Worm (Caenorhabditis elegans) whole organism, midembryonic: ENCODE measurements around the gene pix-1.

Experiments used
- T22C8.4 ChIP-seq: fragments of 200-800 bp; sonication (Bioruptor generic); IDR thresholded peaks from 2 replicates; pipeline ENCODE4 v1.3.6; 2022; ENCODE audit warnings: missing genetic modification characterization, missing compliant biosample characterization
- cog-1 ChIP-seq: sonication (generic microtip); optimal IDR thresholded peaks from 2 replicates; lab custom pipeline; 2016; ENCODE audit warnings: missing genetic modification characterization, missing compliant biosample characterization
- flt-1 ChIP-seq: fragments of 200-800 bp; sonication (Bioruptor generic); IDR thresholded peaks from 2 replicates; pipeline ENCODE4 v1.3.6; 2022; ENCODE audit warnings: missing genetic modification characterization, missing compliant biosample characterization
- klf-2 ChIP-seq: fragments of 200-800 bp; sonication (Bioruptor generic); conservative IDR thresholded peaks from 2 replicates; pipeline ENCODE4 v1.3.6; 2022; ENCODE audit warnings: missing genetic modification reagents, missing genetic modification characterization, missing compliant biosample characterization
- med-1 ChIP-seq: sonication (generic microtip); optimal IDR thresholded peaks from 2 replicates; lab custom pipeline; 2017; ENCODE audit warnings: missing genetic modification characterization, mild to moderate bottlenecking, missing compliant biosample characterization, antibody characterized with exemption, missing genetic modification reagents; ENCODE audit not compliant: insufficient read depth
- ref-1 ChIP-seq: fragments of 200-800 bp; sonication (Bioruptor generic); conservative IDR thresholded peaks from 2 replicates; pipeline ENCODE4 v1.3.6; 2022; ENCODE audit warnings: missing genetic modification reagents, missing genetic modification characterization, missing compliant biosample characterization
- tab-1 ChIP-seq: fragments of 200-800 bp; sonication (Bioruptor generic); IDR thresholded peaks from 2 replicates; pipeline ENCODE4 v1.3.6; 2022; ENCODE audit warnings: missing genetic modification characterization, missing compliant biosample characterization
- ztf-23 ChIP-seq: fragments of 200-800 bp; sonication (Bioruptor generic); IDR thresholded peaks from 2 replicates; pipeline ENCODE4 v1.3.6; 2022; ENCODE audit warnings: missing genetic modification reagents, missing genetic modification characterization, missing compliant biosample characterization
- ztf-29 ChIP-seq: fragments of 200-800 bp; sonication (Bioruptor generic); IDR thresholded peaks from 2 replicates; pipeline ENCODE4 v1.3.6; 2022; ENCODE audit warnings: missing genetic modification reagents, missing genetic modification characterization, missing compliant biosample characterization

Gene pix-1

ce11 chrX:13726285-13726684 lies 808 bp upstream of the pix-1 start:
- no peak for TF ChIP-seq klf-2 (GFP tag; lab: Robert Waterston, UW)
- no peak for TF ChIP-seq ztf-29 (GFP tag; lab: Robert Waterston, UW)
- no peak for TF ChIP-seq med-1
- TF ChIP-seq tab-1 (GFP tag; lab: Robert Waterston, UW): no peak
- no peak for TF ChIP-seq flt-1 (GFP tag; lab: Robert Waterston, UW)
- no peak for TF ChIP-seq cog-1 (tag; lab: Kevin White, UChicago)
- no peak for TF ChIP-seq ztf-23 (GFP tag; lab: Robert Waterston, UW)
- TF ChIP-seq T22C8.4 (GFP tag; lab: Robert Waterston, UW): no peak
- TF ChIP-seq ref-1 (GFP tag; lab: Robert Waterston, UW): no peak

- TF ChIP-seq ztf-29 (GFP tag; lab: Robert Waterston, UW): no peak
- TF ChIP-seq flt-1 (GFP tag; lab: Robert Waterston, UW): no peak
- TF ChIP-seq ztf-23 (GFP tag; lab: Robert Waterston, UW): no peak
- no peak for TF ChIP-seq T22C8.4 (GFP tag; lab: Robert Waterston, UW)
- no peak for TF ChIP-seq ref-1 (GFP tag; lab: Robert Waterston, UW)
- no peak for TF ChIP-seq cog-1 (tag; lab: Kevin White, UChicago)
- no peak for TF ChIP-seq tab-1 (GFP tag; lab: Robert Waterston, UW)
- TF ChIP-seq klf-2 (GFP tag; lab: Robert Waterston, UW): no peak
- no peak for TF ChIP-seq med-1
Measured at ce11 chrX:13728991-13729390, 1.9 kb downstream of the pix-1 start.

ce11 chrX:13729724-13730123 lies 2.6 kb downstream of the pix-1 start:
- no peak for TF ChIP-seq T22C8.4 (GFP tag; lab: Robert Waterston, UW)
- no peak for TF ChIP-seq med-1
- no peak for TF ChIP-seq klf-2 (GFP tag; lab: Robert Waterston, UW)
- TF ChIP-seq tab-1 (GFP tag; lab: Robert Waterston, UW): no peak
- no peak for TF ChIP-seq ztf-29 (GFP tag; lab: Robert Waterston, UW)
- TF ChIP-seq ztf-23 (GFP tag; lab: Robert Waterston, UW): no peak
- no peak for TF ChIP-seq ref-1 (GFP tag; lab: Robert Waterston, UW)
- no peak for TF ChIP-seq cog-1 (tag; lab: Kevin White, UChicago)

ce11 chrX:13730209-13730975 lies 3.3 kb downstream of the pix-1 start:
- TF ChIP-seq ztf-23 (GFP tag; lab: Robert Waterston, UW): peak; percentile 75
- TF ChIP-seq klf-2 (GFP tag; lab: Robert Waterston, UW): no peak
- TF ChIP-seq tab-1 (GFP tag; lab: Robert Waterston, UW): peak; percentile 68; the same call in 1 of the 2 replicates
- peak; percentile 65 for TF ChIP-seq ref-1 (GFP tag; lab: Robert Waterston, UW)
- no peak for TF ChIP-seq flt-1 (GFP tag; lab: Robert Waterston, UW)
- 0 out of 2 replicates have a peak, but pooled peaks have one; percentile 13 for TF ChIP-seq T22C8.4 (GFP tag; lab: Robert Waterston, UW)
- 0 out of 2 replicates have a peak, but pooled peaks have one; percentile 27 for TF ChIP-seq ztf-29 (GFP tag; lab: Robert Waterston, UW)

ce11 chrX:13736679-13737078 lies 9.6 kb downstream of the pix-1 start:
- no peak for TF ChIP-seq ref-1 (GFP tag; lab: Robert Waterston, UW)
- no peak for TF ChIP-seq med-1
- no peak for TF ChIP-seq tab-1 (GFP tag; lab: Robert Waterston, UW)
- no peak for TF ChIP-seq klf-2 (GFP tag; lab: Robert Waterston, UW)
- no peak for TF ChIP-seq flt-1 (GFP tag; lab: Robert Waterston, UW)
- TF ChIP-seq cog-1 (tag; lab: Kevin White, UChicago): no peak
- TF ChIP-seq T22C8.4 (GFP tag; lab: Robert Waterston, UW): no peak
- TF ChIP-seq ztf-29 (GFP tag; lab: Robert Waterston, UW): no peak
- TF ChIP-seq ztf-23 (GFP tag; lab: Robert Waterston, UW): no peak

ce11 chrX:13739125-13739820 lies 12.2 kb downstream of the pix-1 start:
- TF ChIP-seq cog-1 (tag; lab: Kevin White, UChicago) (no peak), flt-1 (GFP tag; lab: Robert Waterston, UW) (no peak), med-1 (no peak), ref-1 (GFP tag; lab: Robert Waterston, UW) (no peak), T22C8.4 (GFP tag; lab: Robert Waterston, UW) (no peak), ztf-29 (GFP tag; lab: Robert Waterston, UW) (no peak), tab-1 (GFP tag; lab: Robert Waterston, UW) (no peak), klf-2 (GFP tag; lab: Robert Waterston, UW) (no peak), ztf-23 (GFP tag; lab: Robert Waterston, UW) (no peak)

- TF ChIP-seq ztf-29 (GFP tag; lab: Robert Waterston, UW) (no peak), med-1 (no peak), T22C8.4 (GFP tag; lab: Robert Waterston, UW) (no peak), flt-1 (GFP tag; lab: Robert Waterston, UW) (no peak), tab-1 (GFP tag; lab: Robert Waterston, UW) (no peak), cog-1 (tag; lab: Kevin White, UChicago) (no peak), ztf-23 (GFP tag; lab: Robert Waterston, UW) (no peak), klf-2 (GFP tag; lab: Robert Waterston, UW) (no peak), ref-1 (GFP tag; lab: Robert Waterston, UW) (no peak)
Measured at ce11 chrX:13743371-13743770, 16.3 kb downstream of the pix-1 start.

ce11 chrX:13744543-13745113 lies 17.5 kb downstream of the pix-1 start:
- TF ChIP-seq ref-1 (GFP tag; lab: Robert Waterston, UW) (no peak), ztf-23 (GFP tag; lab: Robert Waterston, UW) (no peak), T22C8.4 (GFP tag; lab: Robert Waterston, UW) (no peak), klf-2 (GFP tag; lab: Robert Waterston, UW) (no peak), ztf-29 (GFP tag; lab: Robert Waterston, UW) (no peak), tab-1 (GFP tag; lab: Robert Waterston, UW) (no peak), cog-1 (tag; lab: Kevin White, UChicago) (no peak), med-1 (no peak), flt-1 (GFP tag; lab: Robert Waterston, UW) (no peak)
